Worm (Caenorhabditis elegans) whole organism, L4/young adult: ENCODE results near the gene rpl-36.
A peak's percentile ranks its signal among the peaks of the same experiment; 100 is the strongest.

Source experiments
- W03F9.2 ChIP-seq: fragments of 150-350 bp; optimal IDR thresholded peaks from 2 replicates; lab custom pipeline; 2014; ENCODE audit warnings: missing biosample characterization, missing genetic modification characterization
- dao-5 ChIP-seq: sonication (generic microtip); optimal IDR thresholded peaks from 2 replicates; lab custom pipeline; 2016; ENCODE audit warnings: missing genotype, missing genetic modification characterization, moderate library complexity, missing compliant biosample characterization
- him-1 ChIP-seq: sonication (generic microtip); optimal IDR thresholded peaks from 2 replicates; lab custom pipeline; 2016; ENCODE audit warnings: missing genotype, missing genetic modification reagents, missing genetic modification characterization, missing compliant biosample characterization

Gene rpl-36

ce11 chrIII:7203130-7203775 is 23.2 kb downstream of the rpl-36 start:
- TF ChIP-seq dao-5 (tag; lab: Kevin White, UChicago) (no peak), him-1 (tag; lab: Kevin White, UChicago) (no peak), W03F9.2 (tag; lab: Kevin White, UChicago) (no peak)

ce11 chrIII:7207903-7208497 is 27.9 kb downstream of the rpl-36 start, which contains the start of gene rpl-6:
Gene rpl-6, plus strand, starts transcription at chrIII:7208447.
- peak; percentile 93 for TF ChIP-seq W03F9.2 (tag; lab: Kevin White, UChicago)
- no peak for TF ChIP-seq him-1 (tag; lab: Kevin White, UChicago)

ce11 chrIII:7209721-7210120 is 29.7 kb downstream of the rpl-36 start, which contains the start of gene R151.2:
Gene R151.2, plus strand, starts transcription at chrIII:7209967.
- TF ChIP-seq him-1 (tag; lab: Kevin White, UChicago) (no peak), W03F9.2 (tag; lab: Kevin White, UChicago) (no peak), dao-5 (tag; lab: Kevin White, UChicago) (no peak)

- TF ChIP-seq W03F9.2 (tag; lab: Kevin White, UChicago), result no peak
- no peak for TF ChIP-seq dao-5 (tag; lab: Kevin White, UChicago)
- no peak for TF ChIP-seq him-1 (tag; lab: Kevin White, UChicago)
Measured at ce11 chrIII:7210486-7210885, 30.4 kb downstream of the rpl-36 start.

- no peak for TF ChIP-seq him-1 (tag; lab: Kevin White, UChicago)
- no peak for TF ChIP-seq dao-5 (tag; lab: Kevin White, UChicago)
- TF ChIP-seq W03F9.2 (tag; lab: Kevin White, UChicago), result no peak
Measured at ce11 chrIII:7212028-7212427, 32.0 kb downstream of the rpl-36 start.

- TF ChIP-seq dao-5 (tag; lab: Kevin White, UChicago) (no peak), W03F9.2 (tag; lab: Kevin White, UChicago) (no peak), him-1 (tag; lab: Kevin White, UChicago) (no peak)
Measured at ce11 chrIII:7215532-7215931, 35.5 kb downstream of the rpl-36 start.

ce11 chrIII:7216226-7216625 is 36.2 kb downstream of the rpl-36 start, which contains the start of gene R151.1:
Gene R151.1, plus strand, starts transcription at chrIII:7216526.
- no peak for TF ChIP-seq W03F9.2 (tag; lab: Kevin White, UChicago)
- no peak for TF ChIP-seq dao-5 (tag; lab: Kevin White, UChicago)

- TF ChIP-seq dao-5 (tag; lab: Kevin White, UChicago) (no peak), him-1 (tag; lab: Kevin White, UChicago) (no peak)
Measured at ce11 chrIII:7216924-7217521, 37.0 kb downstream of the rpl-36 start.

ce11 chrIII:7221103-7221502 is 41.1 kb downstream of the rpl-36 start:
- TF ChIP-seq W03F9.2 (tag; lab: Kevin White, UChicago) (no peak), dao-5 (tag; lab: Kevin White, UChicago) (no peak), him-1 (tag; lab: Kevin White, UChicago) (no peak)

ce11 chrIII:7223029-7223428 is 43.0 kb downstream of the rpl-36 start, which contains the start of gene der-2:
Gene der-2, minus strand, starts transcription at chrIII:7223129.
- TF ChIP-seq W03F9.2 (tag; lab: Kevin White, UChicago) (no peak), dao-5 (tag; lab: Kevin White, UChicago) (no peak), him-1 (tag; lab: Kevin White, UChicago) (no peak)

ce11 chrIII:7226607-7227006 is 46.6 kb downstream of the rpl-36 start, which contains the start of gene hsp-75:
Gene hsp-75, minus strand, starts transcription at chrIII:7226707.
- no peak for TF ChIP-seq him-1 (tag; lab: Kevin White, UChicago)
- TF ChIP-seq dao-5 (tag; lab: Kevin White, UChicago), result no peak
- no peak for TF ChIP-seq W03F9.2 (tag; lab: Kevin White, UChicago)

- TF ChIP-seq him-1 (tag; lab: Kevin White, UChicago), result no peak
- TF ChIP-seq W03F9.2 (tag; lab: Kevin White, UChicago), result no peak
- TF ChIP-seq dao-5 (tag; lab: Kevin White, UChicago), result no peak
Measured at ce11 chrIII:7229687-7230086, 49.6 kb downstream of the rpl-36 start, which contains the start of gene R151.8. Gene R151.8, minus strand, starts transcription at chrIII:7229787.
